Fruit fly (Drosophila melanogaster) Kc167 (cell line): ENCODE data around the gene CG11588.

ENCODE experiments used
- Myc ChIP-seq: fragments of >200 bp; optimal IDR thresholded peaks from 2 replicates; lab custom pipeline; 2017; ENCODE audit warnings: missing external identifiers
- Sin3A ChIP-seq: fragments of >200 bp; optimal IDR thresholded peaks from 2 replicates; lab custom pipeline; 2018; ENCODE audit warnings: missing external identifiers
- h ChIP-seq: fragments of >200 bp; optimal IDR thresholded peaks from 3 replicates; lab custom pipeline; 2018; ENCODE audit warnings: missing external identifiers
- insv ChIP-seq: fragments of >200 bp; optimal IDR thresholded peaks from 3 replicates; lab custom pipeline; 2018; ENCODE audit warnings: missing external identifiers
- psq ChIP-seq: fragments of >200 bp; optimal IDR thresholded peaks from 2 replicates; lab custom pipeline; 2017; ENCODE audit warnings: missing external identifiers
- ttk ChIP-seq: sonication (Bioruptor generic); optimal IDR thresholded peaks from 2 replicates; lab custom pipeline; 2017; ENCODE audit warnings: missing external identifiers

dm6 chr3L:11937270-11937669 lies 16.0 kb downstream of the CG11588 start:
- TF ChIP-seq Sin3A (lab: Kevin White, UChicago) (no peak), psq (lab: Kevin White, UChicago) (no peak), insv (lab: Kevin White, UChicago) (no peak), h (lab: Kevin White, UChicago) (no peak), Myc (lab: Kevin White, UChicago) (no peak), ttk (lab: Kevin White, UChicago) (no peak)
